Fruit fly (Drosophila melanogaster): Measurements from ENCODE around the gene Edem1.
A peak's percentile ranks its signal among the peaks of the same experiment; 100 is the strongest.

The Edem1 gene

dm6 chrX:1940020-1940419 is 31.4 kb upstream of the Edem1 start, which contains the start of the genes CG3857 and CG3587:
CG3857 (minus strand) TSS chrX:1940040.
CG3587 (plus strand) TSS chrX:1940307.
- TF ChIP-seq CG8119 (GFP tag; IDR thresholded peaks at IDR 0.05), result peak; percentile 48
- no peak for TF ChIP-seq CG6276 (GFP tag; optimal IDR thresholded peaks at IDR 0.05)
- TF ChIP-seq Sox14 (GFP tag; optimal IDR thresholded peaks at IDR 0.05), result peak; percentile 77
- peak; percentile 36 for TF ChIP-seq CG6808 (GFP tag; optimal IDR thresholded peaks at IDR 0.05)
- TF ChIP-seq esn (GFP tag; optimal IDR thresholded peaks at IDR 0.05), result peak; percentile 85
- TF ChIP-seq CG7368 (GFP tag; optimal IDR thresholded peaks at IDR 0.05), result peak; percentile 68
- peak; percentile 71 for TF ChIP-seq CG6792 (GFP tag; optimal IDR thresholded peaks at IDR 0.05)
- peak; percentile 91 for TF ChIP-seq dsx (GFP tag; optimal IDR thresholded peaks at IDR 0.05; ENCODE audit: poor library complexity, severe bottlenecking)
- TF ChIP-seq CG8632 (GFP tag; optimal IDR thresholded peaks at IDR 0.05), result peak; percentile 54
- TF ChIP-seq Eip93F (GFP tag; optimal IDR thresholded peaks at IDR 0.05), result no peak
- TF ChIP-seq Smox (GFP tag; optimal IDR thresholded peaks at IDR 0.05), result peak; percentile 73
- TF ChIP-seq Sox15 (GFP tag; optimal IDR thresholded peaks at IDR 0.05), result peak; percentile 73
- TF ChIP-seq fd59A (GFP tag; optimal IDR thresholded peaks at IDR 0.05), result peak; percentile 57
- peak; percentile 55 for TF ChIP-seq CG11902 (GFP tag; optimal IDR thresholded peaks at IDR 0.05)
- peak; percentile 79 for TF ChIP-seq pdm3 (GFP tag; optimal IDR thresholded peaks at IDR 0.05)
- peak; percentile 71 for TF ChIP-seq CG3032 (tag; optimal IDR thresholded peaks at IDR 0.05)
- peak; percentile 64 for TF ChIP-seq Lpt (GFP tag; optimal IDR thresholded peaks at IDR 0.05)
- peak; percentile 56 for TF ChIP-seq vri (GFP tag; optimal IDR thresholded peaks at IDR 0.05)
- peak; percentile 74 for TF ChIP-seq acj6 (GFP tag; optimal IDR thresholded peaks at IDR 0.05)
- TF ChIP-seq Gug (GFP tag; IDR thresholded peaks at IDR 0.05), result peak; percentile 45; the same call in 1 of the 2 replicates
- TF ChIP-seq CG4318 (GFP tag; optimal IDR thresholded peaks at IDR 0.05), result peak; percentile 31
- peak; percentile 85 for TF ChIP-seq CG31627 (GFP tag; optimal IDR thresholded peaks at IDR 0.05)
- peak in 1 of 2 experiments; percentile 68 for TF ChIP-seq ss (GFP tag; optimal IDR thresholded peaks at IDR 0.05)
- peak; percentile 83 for TF ChIP-seq Ets21C (GFP tag; optimal IDR thresholded peaks at IDR 0.05)
- peak; percentile 9 for TF ChIP-seq CG16779 (tag; optimal IDR thresholded peaks at IDR 0.05)
- TF ChIP-seq CG1621 (tag; optimal IDR thresholded peaks at IDR 0.05), result peak; percentile 50
- TF ChIP-seq Hr4 (GFP tag; optimal IDR thresholded peaks at IDR 0.05), result peak; percentile 77
- peak; percentile 80 for TF ChIP-seq Met (GFP tag; optimal IDR thresholded peaks at IDR 0.05)
- no peak for TF ChIP-seq fd85E (GFP tag; optimal IDR thresholded peaks at IDR 0.05)
- peak; percentile 59 for TF ChIP-seq net (GFP tag; optimal IDR thresholded peaks at IDR 0.05)
- peak; percentile 73 for TF ChIP-seq CG10631 (GFP tag; optimal IDR thresholded peaks at IDR 0.05)
- TF ChIP-seq CG15336 (GFP tag; IDR thresholded peaks at IDR 0.05), result peak; percentile 65
- peak; percentile 35; the same call in 1 of the 3 replicates for TF ChIP-seq CG6163 (GFP tag; IDR thresholded peaks at IDR 0.05)
- TF ChIP-seq CG9139 (GFP tag; optimal IDR thresholded peaks at IDR 0.05), result peak; percentile 19
- TF ChIP-seq spab (GFP tag; optimal IDR thresholded peaks at IDR 0.05), result peak; percentile 11
- TF ChIP-seq OdsH (GFP tag; optimal IDR thresholded peaks at IDR 0.05), result peak; percentile 82
- TF ChIP-seq fkh (GFP tag; optimal IDR thresholded peaks at IDR 0.05), result peak; percentile 93
- 0 out of 3 replicates have a peak, but pooled peaks have one; percentile 55 for TF ChIP-seq eg (GFP tag; IDR thresholded peaks at IDR 0.05)
- peak; percentile 75 for TF ChIP-seq Eip75B (GFP tag; optimal IDR thresholded peaks at IDR 0.05)
- TF ChIP-seq CG8319 (GFP tag; optimal IDR thresholded peaks at IDR 0.05), result peak; percentile 66
- peak; percentile 60 for TF ChIP-seq dac (GFP tag; optimal IDR thresholded peaks at IDR 0.05)
- peak; percentile 65 for TF ChIP-seq Ets96B (tag; optimal IDR thresholded peaks at IDR 0.05)
- no peak for TF ChIP-seq CG6854 (GFP tag; optimal IDR thresholded peaks at IDR 0.05)
- TF ChIP-seq Sox102F (GFP tag; optimal IDR thresholded peaks at IDR 0.05), result peak; percentile 82
- TF ChIP-seq cyc (GFP tag; optimal IDR thresholded peaks at IDR 0.05), result peak; percentile 74
- peak; percentile 30; the same call in 1 of the 2 replicates for TF ChIP-seq CG11294 (GFP tag; IDR thresholded peaks at IDR 0.05)
- TF ChIP-seq Hr39 (GFP tag; optimal IDR thresholded peaks at IDR 0.05), result peak; percentile 88
- TF ChIP-seq Eip78C (GFP tag), result peak; percentile 89
- peak; percentile 38 for TF ChIP-seq Blimp-1 (GFP tag; optimal IDR thresholded peaks at IDR 0.05)
- peak; percentile 56 for TF ChIP-seq CG11762 (GFP tag; optimal IDR thresholded peaks at IDR 0.05; ENCODE audit: insufficient read depth)
- TF ChIP-seq svp (GFP tag), result peak; percentile 85
- peak; percentile 85 for TF ChIP-seq lz (GFP tag; optimal IDR thresholded peaks at IDR 0.05)

All from whole organism, prepupa.